Worm (Caenorhabditis elegans) whole organism, early embryonic: ENCODE measurements around the gene arf-6.

ENCODE experiments used
- B0310.2 ChIP-seq: sonication (generic microtip); optimal IDR thresholded peaks from 2 replicates; lab custom pipeline; 2016; ENCODE audit warnings: mild to moderate bottlenecking, missing genetic modification characterization, missing compliant biosample characterization
- aly-1 ChIP-seq: sonication (generic microtip); optimal IDR thresholded peaks from 2 replicates; lab custom pipeline; 2016; ENCODE audit warnings: missing genetic modification characterization, missing compliant biosample characterization
- ama-1 ChIP-seq: fragments of 150-350 bp; optimal IDR thresholded peaks from 2 replicates; lab custom pipeline; 2014
- ceh-36 ChIP-seq: sonication (generic microtip); optimal IDR thresholded peaks from 2 replicates; lab custom pipeline; 2016; ENCODE audit warnings: missing genetic modification characterization, inconsistent platforms, missing compliant biosample characterization
- ets-7 ChIP-seq: sonication (generic microtip); optimal IDR thresholded peaks from 2 replicates; lab custom pipeline; 2016; ENCODE audit warnings: missing genotype, missing genetic modification characterization, missing compliant biosample characterization
- flt-1 ChIP-seq: fragments of 200-800 bp; sonication (Bioruptor generic); IDR thresholded peaks from 2 replicates; pipeline ENCODE4 v1.3.6; 2022; ENCODE audit warnings: missing genetic modification characterization, missing compliant biosample characterization
- hmbx-1 ChIP-seq: sonication (generic microtip); optimal IDR thresholded peaks from 2 replicates; lab custom pipeline; 2016; ENCODE audit warnings: mild to moderate bottlenecking, missing genetic modification characterization, missing compliant biosample characterization
- hmg-4 ChIP-seq: fragments of 200-800 bp; sonication (Bioruptor generic); optimal IDR thresholded peaks from 2 replicates; lab custom pipeline; 2018; ENCODE audit warnings: mild to moderate bottlenecking, missing genetic modification characterization, missing compliant biosample characterization
- hnd-1 ChIP-seq: sonication (generic microtip); optimal IDR thresholded peaks from 2 replicates; lab custom pipeline; 2016; ENCODE audit warnings: missing genetic modification characterization, missing compliant biosample characterization
- pes-1 ChIP-seq: fragments of 200-800 bp; sonication (Bioruptor generic); IDR thresholded peaks from 2 replicates; pipeline ENCODE4 v1.3.6; 2022; ENCODE audit warnings: missing genetic modification reagents, missing genetic modification characterization, missing compliant biosample characterization
- scrt-1 ChIP-seq: fragments of 200-800 bp; sonication (Bioruptor generic); IDR thresholded peaks from 2 replicates; pipeline ENCODE4 v1.3.6; 2022; ENCODE audit warnings: missing genetic modification characterization, missing compliant biosample characterization
- tbx-11 ChIP-seq: fragments of 200-800 bp; sonication (Bioruptor generic); IDR thresholded peaks from 2 replicates; pipeline ENCODE4 v1.3.6; 2022; ENCODE audit warnings: missing genetic modification characterization, missing compliant biosample characterization
- tbx-37 ChIP-seq: fragments of 200-800 bp; sonication (Bioruptor generic); conservative IDR thresholded peaks from 2 replicates; pipeline ENCODE4 v1.3.6; 2022; ENCODE audit warnings: missing genetic modification reagents, missing genetic modification characterization, missing compliant biosample characterization
- tra-4 ChIP-seq: sonication (generic microtip); optimal IDR thresholded peaks from 2 replicates; lab custom pipeline; 2017; ENCODE audit warnings: missing genetic modification characterization, missing compliant biosample characterization

- TF ChIP-seq tbx-11, result no peak
- no peak for TF ChIP-seq tbx-37 (GFP tag; lab: Robert Waterston, UW)
- TF ChIP-seq ama-1 (lab: Kevin White, UChicago), result no peak
- TF ChIP-seq hmbx-1, result no peak
- TF ChIP-seq aly-1 (tag; lab: Kevin White, UChicago), result no peak
- no peak for TF ChIP-seq B0310.2 (tag; lab: Kevin White, UChicago)
- TF ChIP-seq flt-1 (GFP tag; lab: Robert Waterston, UW), result no peak
- TF ChIP-seq hnd-1, result no peak
- TF ChIP-seq ets-7 (tag; lab: Kevin White, UChicago), result no peak
- TF ChIP-seq tra-4 (tag; lab: Kevin White, UChicago), result no peak
- no peak for TF ChIP-seq ceh-36
- no peak for TF ChIP-seq pes-1
- no peak for TF ChIP-seq scrt-1 (GFP tag; lab: Robert Waterston, UW)
- TF ChIP-seq hmg-4 (GFP tag; lab: Kevin White, UChicago), result no peak
Observed at ce11 chrIV:16970390-16970789, 23.5 kb downstream of the arf-6 start, which contains the start of gene rom-3.
